Fruit fly (Drosophila melanogaster) whole organism, embryonic: ENCODE results near the gene CG31244.

ENCODE experiments used
- CG1602 ChIP-seq: fragments of 200-800 bp; sonication (Bioruptor generic); optimal IDR thresholded peaks from 3 replicates; lab custom pipeline; 2016; ENCODE audit warnings: missing biosample characterization, missing genetic modification characterization
- CG4404 ChIP-seq: fragments of 200-800 bp; sonication (Bioruptor generic); IDR thresholded peaks from 2 replicates; pipeline ENCODE4 v1.3.6; 2022; ENCODE audit warnings: missing biosample characterization, missing genetic modification characterization
- crc ChIP-seq: fragments of 200-800 bp; sonication (Bioruptor generic); optimal IDR thresholded peaks from 2 replicates; lab custom pipeline; 2016; ENCODE audit warnings: missing biosample characterization, missing genetic modification characterization
- jing ChIP-seq: fragments of 200-800 bp; sonication (Bioruptor generic); optimal IDR thresholded peaks from 2 replicates; lab custom pipeline; 2018; ENCODE audit warnings: missing biosample characterization, mild to moderate bottlenecking, missing genetic modification characterization
- phol ChIP-seq: fragments of 200-800 bp; sonication (Bioruptor generic); optimal IDR thresholded peaks from 3 replicates; lab custom pipeline; 2018; ENCODE audit warnings: missing biosample characterization, mild to moderate bottlenecking, missing genetic modification characterization, moderate library complexity

DNA sequence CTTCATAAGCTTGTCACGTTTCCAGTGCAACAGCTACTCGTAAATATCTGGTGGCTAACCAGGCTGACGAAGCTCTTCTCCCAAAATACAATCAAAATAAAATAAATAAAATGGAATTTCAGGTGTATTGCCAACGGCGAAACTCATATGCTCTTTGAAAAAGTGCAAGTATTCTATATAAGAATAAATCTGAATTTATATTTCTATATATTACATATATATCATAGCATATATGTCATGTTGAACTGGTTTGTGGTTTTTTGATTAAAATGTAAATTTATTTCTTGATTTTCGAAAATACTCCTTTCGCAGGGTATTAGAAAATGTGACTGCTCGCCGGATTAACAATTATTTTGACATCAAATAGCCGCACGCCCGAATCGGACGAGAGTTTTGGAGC is 50.7 kb downstream of the CG31244 start:
- no peak for TF ChIP-seq jing (GFP tag; lab: Kevin White, UChicago)
- no peak for TF ChIP-seq CG4404 (GFP tag; lab: Robert Waterston, UW)
- no peak for TF ChIP-seq phol (tag; lab: Kevin White, UChicago)
- TF ChIP-seq CG1602 (GFP tag; lab: Kevin White, UChicago): no peak
- TF ChIP-seq crc (GFP tag; lab: Kevin White, UChicago): no peak
